Worm (Caenorhabditis elegans): ENCODE measurements around the gene rpm-1.

DNA sequence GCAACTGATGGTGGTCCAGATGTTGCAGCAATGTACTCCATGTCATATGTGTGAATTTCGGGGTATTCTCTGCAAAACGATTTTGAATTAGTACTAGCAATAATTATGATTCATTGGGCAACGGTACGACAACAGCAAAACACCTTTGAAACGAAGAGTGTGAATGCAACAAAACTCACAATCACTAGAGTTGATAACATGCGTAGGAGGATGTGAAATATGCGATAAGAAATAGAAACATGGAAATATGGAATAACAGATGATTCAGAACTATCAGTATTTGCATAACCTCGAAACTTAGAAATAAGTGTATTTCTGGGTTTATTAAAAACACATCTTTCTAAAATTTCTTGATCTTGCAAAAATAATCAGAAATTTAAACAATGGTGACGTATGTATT is 24.3 kb downstream of the rpm-1 start:
- TF ChIP-seq dao-5 (tag; optimal IDR thresholded peaks at IDR 0.05) (no peak), him-1 (tag; optimal IDR thresholded peaks at IDR 0.05) (no peak), W03F9.2 (tag; optimal IDR thresholded peaks at IDR 0.05) (no peak)
